Fruit fly (Drosophila melanogaster) whole organism, embryonic: ENCODE results near the gene Root.

Source experiments
- BtbVII ChIP-seq: fragments of 200-800 bp; sonication (Bioruptor generic); optimal IDR thresholded peaks from 3 replicates; lab custom pipeline; 2017; ENCODE audit warnings: missing biosample characterization, mild to moderate bottlenecking, missing genetic modification characterization
- CG10209 ChIP-seq: fragments of 200-800 bp; sonication (Bioruptor generic); optimal IDR thresholded peaks from 3 replicates; lab custom pipeline; 2017; ENCODE audit warnings: missing biosample characterization, mild to moderate bottlenecking, missing genetic modification characterization, missing genetic modification reagents
- CG11695 ChIP-seq: fragments of 200-800 bp; sonication (Bioruptor generic); IDR thresholded peaks from 3 replicates; pipeline ENCODE4 v1.3.6; 2022; ENCODE audit warnings: missing biosample characterization, missing genetic modification characterization
- CG13296 ChIP-seq: fragments of 200-800 bp; sonication (Bioruptor generic); optimal IDR thresholded peaks from 3 replicates; lab custom pipeline; 2018; ENCODE audit warnings: missing biosample characterization, mild to moderate bottlenecking, missing genetic modification characterization
- CG15479 ChIP-seq: fragments of 200-800 bp; sonication (Bioruptor generic); optimal IDR thresholded peaks from 3 replicates; lab custom pipeline; 2019; ENCODE audit warnings: missing biosample characterization, mild to moderate bottlenecking, missing genetic modification characterization, moderate library complexity
- CG1603 ChIP-seq: fragments of 200-800 bp; sonication (Bioruptor generic); optimal IDR thresholded peaks from 2 replicates; lab custom pipeline; 2019; ENCODE audit warnings: missing biosample characterization, mild to moderate bottlenecking, missing genetic modification characterization, moderate library complexity
- CG16863 ChIP-seq: fragments of 200-800 bp; sonication (Bioruptor generic); optimal IDR thresholded peaks from 3 replicates; lab custom pipeline; 2016; ENCODE audit warnings: missing biosample characterization, missing genetic modification characterization
- CG17328 ChIP-seq: fragments of 200-800 bp; sonication (Bioruptor generic); IDR thresholded peaks from 2 replicates; pipeline ENCODE4 v1.3.6; 2022; ENCODE audit warnings: missing biosample characterization, missing genetic modification characterization
- CG17912 ChIP-seq: fragments of 200-800 bp; sonication (Bioruptor generic); optimal IDR thresholded peaks from 2 replicates; lab custom pipeline; 2018; ENCODE audit warnings: missing biosample characterization, mild to moderate bottlenecking, missing genetic modification characterization
- CG1832 ChIP-seq: fragments of 200-800 bp; sonication (Bioruptor generic); optimal IDR thresholded peaks from 2 replicates; lab custom pipeline; 2017; ENCODE audit warnings: missing biosample characterization, mild to moderate bottlenecking, missing genetic modification characterization, inconsistent platforms
- CG2875 ChIP-seq: fragments of 200-800 bp; sonication (Bioruptor generic); optimal IDR thresholded peaks from 2 replicates; lab custom pipeline; 2017; ENCODE audit warnings: missing biosample characterization, mild to moderate bottlenecking, missing genetic modification characterization, missing genetic modification reagents
- CG30431 ChIP-seq: fragments of 200-800 bp; sonication (Bioruptor generic); optimal IDR thresholded peaks from 2 replicates; lab custom pipeline; 2017; ENCODE audit warnings: missing biosample characterization, missing genetic modification characterization
- CG3847 ChIP-seq: fragments of 200-800 bp; sonication (Bioruptor generic); IDR thresholded peaks from 2 replicates; pipeline ENCODE4 v1.3.6; 2022; ENCODE audit warnings: missing biosample characterization, missing genetic modification characterization
- CG4328 ChIP-seq: fragments of 200-800 bp; sonication (Bioruptor generic); optimal IDR thresholded peaks from 3 replicates; lab custom pipeline; 2017; ENCODE audit warnings: missing biosample characterization, missing genetic modification reagents, missing genetic modification characterization
- CG4404 ChIP-seq: fragments of 200-800 bp; sonication (Bioruptor generic); IDR thresholded peaks from 2 replicates; pipeline ENCODE4 v1.3.6; 2022; ENCODE audit warnings: missing biosample characterization, missing genetic modification characterization
- CG4707 ChIP-seq: fragments of 200-800 bp; sonication (Bioruptor generic); optimal IDR thresholded peaks from 2 replicates; lab custom pipeline; 2018; ENCODE audit warnings: missing biosample characterization, mild to moderate bottlenecking, missing genetic modification characterization, moderate library complexity
- CG6175 ChIP-seq: fragments of 200-800 bp; sonication (Bioruptor generic); IDR thresholded peaks from 3 replicates; pipeline ENCODE4 v1.3.6; 2022; ENCODE audit warnings: missing biosample characterization, missing genetic modification characterization
- CG6765 ChIP-seq: fragments of 200-800 bp; sonication (Bioruptor generic); optimal IDR thresholded peaks from 3 replicates; lab custom pipeline; 2017; ENCODE audit warnings: missing biosample characterization, mild to moderate bottlenecking, missing genetic modification characterization
- CG7372 ChIP-seq: fragments of 200-800 bp; sonication (Bioruptor generic); IDR thresholded peaks from 2 replicates; pipeline ENCODE4 v1.3.6; 2022; ENCODE audit warnings: missing biosample characterization, missing genetic modification characterization
- CG7839 ChIP-seq: fragments of 200-800 bp; sonication (Bioruptor generic); optimal IDR thresholded peaks from 3 replicates; lab custom pipeline; 2018; ENCODE audit warnings: missing biosample characterization, mild to moderate bottlenecking, missing genetic modification characterization, moderate library complexity
- Chrac-16 ChIP-seq: fragments of 200-800 bp; sonication (Bioruptor generic); optimal IDR thresholded peaks from 3 replicates; lab custom pipeline; 2016; ENCODE audit warnings: missing biosample characterization, missing genetic modification characterization
- Dad ChIP-seq: fragments of 200-800 bp; sonication (Bioruptor generic); optimal IDR thresholded peaks from 3 replicates; lab custom pipeline; 2016; ENCODE audit warnings: missing biosample characterization, missing genetic modification characterization
- Deaf1 ChIP-seq: fragments of 200-800 bp; optimal IDR thresholded peaks from 3 replicates; lab custom pipeline; 2019; ENCODE audit warnings: missing biosample characterization, mild to moderate bottlenecking, missing genetic modification characterization, moderate library complexity
- Dref ChIP-seq: fragments of 200-800 bp; sonication (Bioruptor generic); IDR thresholded peaks from 2 replicates; pipeline ENCODE4 v1.3.6; 2022; ENCODE audit warnings: missing biosample characterization, missing genetic modification characterization
- Ets97D ChIP-seq: fragments of 200-800 bp; sonication (Bioruptor generic); optimal IDR thresholded peaks from 3 replicates; lab custom pipeline; 2016; ENCODE audit warnings: missing biosample characterization, missing genetic modification characterization
- Fer1 ChIP-seq: fragments of 200-800 bp; sonication (Bioruptor generic); optimal IDR thresholded peaks from 2 replicates; lab custom pipeline; 2017; ENCODE audit warnings: missing biosample characterization, mild to moderate bottlenecking, missing genetic modification characterization
- Fer3 ChIP-seq: fragments of 200-800 bp; sonication (Bioruptor generic); optimal IDR thresholded peaks from 2 replicates; lab custom pipeline; 2018; ENCODE audit warnings: missing biosample characterization, mild to moderate bottlenecking, missing genetic modification characterization, moderate library complexity
- HLHmδ ChIP-seq: fragments of 200-800 bp; sonication (Bioruptor generic); optimal IDR thresholded peaks from 2 replicates; lab custom pipeline; 2018; ENCODE audit warnings: missing biosample characterization, mild to moderate bottlenecking, missing genetic modification characterization, moderate library complexity
- Hmr ChIP-seq: fragments of 200-800 bp; sonication (Bioruptor generic); optimal IDR thresholded peaks from 3 replicates; lab custom pipeline; 2017; ENCODE audit warnings: mild to moderate bottlenecking, missing biosample characterization, missing genetic modification reagents, missing genetic modification characterization
- Hr39 ChIP-seq: fragments of >200 bp; optimal IDR thresholded peaks from 2 replicates; lab custom pipeline; 2017
- Hsf ChIP-seq: fragments of 200-800 bp; sonication (Bioruptor generic); optimal IDR thresholded peaks from 3 replicates; lab custom pipeline; 2016; ENCODE audit warnings: missing biosample characterization, missing genetic modification characterization
- Lpt ChIP-seq: fragments of >200 bp; optimal IDR thresholded peaks from 2 replicates; lab custom pipeline; 2018; ENCODE audit warnings: missing biosample characterization, missing genetic modification characterization
- Max ChIP-seq: fragments of 200-800 bp; sonication (Bioruptor generic); optimal IDR thresholded peaks from 2 replicates; lab custom pipeline; 2016; ENCODE audit warnings: missing biosample characterization, mild to moderate bottlenecking, missing genetic modification characterization
- Nf-YA ChIP-seq: fragments of 200-800 bp; sonication (Bioruptor generic); IDR thresholded peaks from 2 replicates; pipeline ENCODE4 v1.3.6; 2022; ENCODE audit warnings: missing biosample characterization, missing genetic modification characterization
- Side ChIP-seq: fragments of 200-800 bp; sonication (Bioruptor generic); optimal IDR thresholded peaks from 2 replicates; lab custom pipeline; 2016; ENCODE audit warnings: missing biosample characterization, missing genetic modification characterization
- Stat92E ChIP-seq, 3 experiments: fragments of >200 bp in 2 of 3; fragments of 200-800 bp in 1 of 3; sonication (Bioruptor generic) in 1 of 3; optimal IDR thresholded peaks; 2 replicates each; lab custom pipeline; 2017 to 2019; ENCODE audit warnings: missing biosample characterization in 3 of 3, missing genetic modification characterization in 3 of 3, mild to moderate bottlenecking in 1 of 3, moderate library complexity in 1 of 3
- az2 ChIP-seq: fragments of 200-800 bp; sonication (Bioruptor generic); optimal IDR thresholded peaks from 3 replicates; lab custom pipeline; 2016; ENCODE audit warnings: missing biosample characterization, missing genetic modification characterization
- bcd ChIP-seq: fragments of 200-800 bp; sonication (Bioruptor generic); optimal IDR thresholded peaks from 2 replicates; lab custom pipeline; 2017; ENCODE audit warnings: missing biosample characterization, mild to moderate bottlenecking, missing genetic modification characterization
- bigmax ChIP-seq: fragments of 200-800 bp; sonication (Bioruptor generic); optimal IDR thresholded peaks from 2 replicates; lab custom pipeline; 2018; ENCODE audit warnings: missing biosample characterization, mild to moderate bottlenecking, missing genetic modification characterization
- cad ChIP-seq: fragments of >200 bp; optimal IDR thresholded peaks from 2 replicates; lab custom pipeline; 2017; ENCODE audit warnings: missing biosample characterization, missing genetic modification characterization
- dm ChIP-seq: fragments of 200-800 bp; sonication (Bioruptor generic); optimal IDR thresholded peaks from 3 replicates; lab custom pipeline; 2016; ENCODE audit warnings: missing biosample characterization, missing genetic modification characterization
- emc ChIP-seq: fragments of 200-800 bp; sonication (Bioruptor generic); optimal IDR thresholded peaks from 2 replicates; lab custom pipeline; 2016; ENCODE audit warnings: missing biosample characterization, missing genetic modification characterization
- exex ChIP-seq: fragments of 200-800 bp; sonication (Bioruptor generic); optimal IDR thresholded peaks from 4 replicates; lab custom pipeline; 2018; ENCODE audit warnings: missing biosample characterization, mild to moderate bottlenecking, missing genetic modification characterization, moderate library complexity
- fd64A ChIP-seq: fragments of 200-800 bp; sonication (Bioruptor generic); optimal IDR thresholded peaks from 3 replicates; lab custom pipeline; 2018; ENCODE audit warnings: missing biosample characterization, mild to moderate bottlenecking, missing genetic modification characterization
- fru ChIP-seq: fragments of >200 bp; optimal IDR thresholded peaks from 2 replicates; lab custom pipeline; 2017
- grau ChIP-seq: fragments of 200-800 bp; optimal IDR thresholded peaks from 3 replicates; lab custom pipeline; 2019; ENCODE audit warnings: missing biosample characterization, mild to moderate bottlenecking, missing genetic modification characterization, moderate library complexity
- gro ChIP-seq: fragments of 200-800 bp; sonication (Bioruptor generic); optimal IDR thresholded peaks from 2 replicates; lab custom pipeline; 2016; ENCODE audit warnings: missing biosample characterization, missing genetic modification characterization
- kni ChIP-seq: fragments of 200-800 bp; sonication (Bioruptor generic); optimal IDR thresholded peaks from 3 replicates; lab custom pipeline; 2017; ENCODE audit warnings: mild to moderate bottlenecking, missing biosample characterization, missing genetic modification reagents, missing genetic modification characterization
- run ChIP-seq: fragments of 200-800 bp; sonication (Bioruptor generic); optimal IDR thresholded peaks from 3 replicates; lab custom pipeline; 2018; ENCODE audit warnings: missing biosample characterization, mild to moderate bottlenecking, missing genetic modification characterization
- sim ChIP-seq: fragments of 200-800 bp; sonication (Bioruptor generic); IDR thresholded peaks from 2 replicates; pipeline ENCODE4 v1.3.6; 2022; ENCODE audit warnings: missing biosample characterization, missing genetic modification characterization
- sqz ChIP-seq: fragments of 200-800 bp; sonication (Bioruptor generic); optimal IDR thresholded peaks from 3 replicates; lab custom pipeline; 2018; ENCODE audit warnings: missing biosample characterization, mild to moderate bottlenecking, missing genetic modification characterization
- stc ChIP-seq: fragments of 200-800 bp; sonication (Bioruptor generic); IDR thresholded peaks from 2 replicates; pipeline ENCODE4 v1.3.6; 2022; ENCODE audit warnings: missing biosample characterization, missing genetic modification characterization

Root gene

DNA sequence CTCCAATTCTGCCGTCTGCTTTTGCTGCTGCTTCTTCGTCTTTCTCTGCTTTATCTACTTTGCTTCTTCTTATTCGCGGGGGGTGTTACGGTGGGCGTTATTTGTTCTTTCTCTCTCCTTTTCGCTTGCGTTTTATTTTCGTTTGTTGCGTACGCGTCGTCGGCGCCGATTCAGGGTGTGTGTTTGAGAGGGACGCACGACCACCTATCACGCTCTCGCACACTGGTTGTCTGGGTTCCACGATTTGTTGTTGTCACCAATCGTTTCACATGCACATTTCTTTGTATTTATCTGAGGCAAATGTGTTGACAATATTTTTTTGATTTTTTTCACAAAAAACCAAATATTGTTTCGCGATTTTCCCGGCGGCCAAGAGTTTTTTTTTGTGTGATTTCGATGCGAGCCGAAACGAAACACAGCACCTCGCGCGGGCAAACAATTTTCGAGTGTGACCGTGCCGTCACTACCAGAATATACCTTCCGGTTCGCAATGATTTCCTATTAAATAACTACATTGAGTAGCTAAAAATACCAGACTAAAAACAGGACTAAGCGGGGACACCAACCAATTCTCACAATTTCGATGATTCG, 7.7 kb upstream of the Root start, which contains the start of gene Syx1A (continued):
- TF ChIP-seq CG2875 (GFP tag; lab: Kevin White, UChicago) (peak; percentile 3), CG1832 (GFP tag; lab: Kevin White, UChicago) (peak; percentile 85), emc (GFP tag; lab: Kevin White, UChicago) (no peak), Dref (no peak), HLHmδ (GFP tag; lab: Kevin White, UChicago) (peak; percentile 10), CG6175 (GFP tag; lab: Robert Waterston, UW) (no peak), sim (GFP tag; lab: Robert Waterston, UW) (no peak), bigmax (GFP tag; lab: Kevin White, UChicago) (no peak), CG30431 (GFP tag; lab: Kevin White, UChicago) (no peak), Max (GFP tag; lab: Kevin White, UChicago) (no peak), CG13296 (GFP tag; lab: Kevin White, UChicago) (peak; percentile 46), CG7839 (peak; percentile 25), CG7372 (GFP tag; lab: Robert Waterston, UW) (no peak), CG15479 (GFP tag; lab: Kevin White, UChicago) (peak; percentile 86), Hsf (peak; percentile 19), CG17328 (GFP tag; lab: Robert Waterston, UW) (no peak), fru (no peak), CG4707 (GFP tag; lab: Kevin White, UChicago) (no peak), fd64A (GFP tag; lab: Kevin White, UChicago) (peak; percentile 15), Hmr (GFP tag; lab: Kevin White, UChicago) (peak; percentile 56), exex (tag; lab: Kevin White, UChicago) (no peak), Deaf1 (tag; lab: Kevin White, UChicago) (peak; percentile 67), CG6765 (peak; percentile 62), Nf-YA (GFP tag; lab: Robert Waterston, UW) (no peak), CG1603 (tag; lab: Kevin White, UChicago) (peak; percentile 75), Side (GFP tag; lab: Kevin White, UChicago) (no peak), dm (GFP tag; lab: Kevin White, UChicago) (peak; percentile 35), Dad (GFP tag; lab: Kevin White, UChicago) (no peak), CG11695 (GFP tag; lab: Robert Waterston, UW) (no peak), kni (no peak), sqz (GFP tag; lab: Kevin White, UChicago) (peak; percentile 72), Fer1 (GFP tag; lab: Kevin White, UChicago) (peak; percentile 18), CG3847 (no peak), bcd (GFP tag; lab: Kevin White, UChicago) (no peak), gro (GFP tag; lab: Kevin White, UChicago) (peak; percentile 16), Fer3 (tag; lab: Kevin White, UChicago) (peak; percentile 15), Chrac-16 (GFP tag; lab: Kevin White, UChicago) (no peak), BtbVII (GFP tag; lab: Kevin White, UChicago) (peak; percentile 36), run (tag; lab: Kevin White, UChicago) (peak; percentile 5), Lpt (GFP tag; lab: Kevin White, UChicago) (no peak), CG4404 (GFP tag; lab: Robert Waterston, UW) (no peak), Stat92E (GFP tag; optimal IDR thresholded peaks at IDR 0.05; lab: Kevin White, UChicago) (no peak), az2 (GFP tag; lab: Kevin White, UChicago) (no peak), Ets97D (peak; percentile 74), CG4328 (peak; percentile 19), cad (GFP tag; lab: Kevin White, UChicago) (no peak), grau (tag; lab: Kevin White, UChicago) (peak; percentile 18), Hr39 (no peak), CG10209 (GFP tag; lab: Kevin White, UChicago) (no peak), CG16863 (GFP tag; lab: Kevin White, UChicago) (no peak), CG17912 (GFP tag; lab: Kevin White, UChicago) (peak; percentile 22), stc (GFP tag; lab: Robert Waterston, UW) (no peak)
